Fruit fly (Drosophila melanogaster): Measurements from ENCODE around the gene CG42758.

CG42758 gene

DNA sequence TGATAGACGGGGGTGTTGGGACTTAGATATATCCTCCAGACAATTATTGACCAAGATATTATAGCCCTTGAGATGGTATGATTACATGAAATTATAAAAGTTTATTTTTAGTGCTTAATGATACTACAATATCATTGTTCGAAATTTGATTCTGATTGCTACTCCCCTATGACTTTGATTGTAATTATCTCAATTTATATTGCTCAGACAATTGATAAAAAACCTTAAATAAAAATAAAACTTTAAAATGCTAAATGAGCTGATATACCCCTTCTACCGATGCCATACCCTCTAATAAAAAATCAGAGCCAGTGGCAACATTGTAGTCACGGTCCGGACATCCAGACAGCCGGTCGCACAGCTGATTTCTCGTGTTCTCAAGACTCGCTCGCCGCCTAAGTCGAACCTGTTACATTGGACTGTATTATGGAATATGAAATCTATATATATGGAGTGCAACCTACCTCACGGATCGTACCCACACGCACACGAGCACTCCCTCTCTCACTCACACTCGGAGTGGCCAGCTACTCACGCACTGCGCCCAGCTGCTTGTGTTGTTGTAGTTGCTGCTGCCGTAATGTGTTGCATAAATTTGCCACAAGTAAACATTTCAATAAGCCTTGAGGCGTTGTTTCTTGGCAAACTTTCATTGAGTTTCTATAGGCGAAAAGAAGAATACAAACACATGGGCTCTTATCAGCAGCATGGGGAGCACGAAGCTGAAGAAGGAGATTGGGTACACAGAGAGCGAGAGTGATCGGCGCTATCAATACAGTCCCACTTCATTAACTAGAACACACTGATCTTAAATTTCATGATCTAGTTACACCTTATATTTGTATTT, 45.9 kb downstream of the CG42758 start (continued):
- TF ChIP-seq CG6854 (GFP tag; optimal IDR thresholded peaks at IDR 0.05) (no peak), CG16779 (tag; optimal IDR thresholded peaks at IDR 0.05) (peak; percentile 43), acj6 (GFP tag; optimal IDR thresholded peaks at IDR 0.05) (peak; percentile 69), CG11762 (GFP tag; optimal IDR thresholded peaks at IDR 0.05; ENCODE audit: insufficient read depth) (no peak), Ets21C (GFP tag; optimal IDR thresholded peaks at IDR 0.05) (no peak), CG15336 (GFP tag; IDR thresholded peaks at IDR 0.05) (peak; percentile 74), CG6808 (GFP tag; optimal IDR thresholded peaks at IDR 0.05) (peak; percentile 73), salr (GFP tag; optimal IDR thresholded peaks at IDR 0.05) (peak; percentile 31 to 79), CG9139 (GFP tag; optimal IDR thresholded peaks at IDR 0.05) (peak; percentile 15), CG11902 (GFP tag; optimal IDR thresholded peaks at IDR 0.05) (peak; percentile 22), svp (GFP tag) (no peak), topi (GFP tag; optimal IDR thresholded peaks at IDR 0.05) (peak; percentile 29), CG10631 (GFP tag; optimal IDR thresholded peaks at IDR 0.05) (peak; percentile 64), Met (GFP tag; optimal IDR thresholded peaks at IDR 0.05) (no peak), achi (GFP tag; optimal IDR thresholded peaks at IDR 0.05) (peak; percentile 46), cyc (GFP tag; optimal IDR thresholded peaks at IDR 0.05) (peak; percentile 36), lz (GFP tag; optimal IDR thresholded peaks at IDR 0.05) (peak; percentile 25), CG8119 (GFP tag; IDR thresholded peaks at IDR 0.05) (peak; percentile 72), CG3032 (tag; optimal IDR thresholded peaks at IDR 0.05) (peak; percentile 79), dac (GFP tag; optimal IDR thresholded peaks at IDR 0.05) (no peak), CG3919 (GFP tag; optimal IDR thresholded peaks at IDR 0.05) (peak; percentile 71)

- TF ChIP-seq Smox (GFP tag; optimal IDR thresholded peaks at IDR 0.05), result peak; percentile 33
- TF ChIP-seq Eip93F (GFP tag; optimal IDR thresholded peaks at IDR 0.05), result no peak
- TF ChIP-seq svp (GFP tag), result peak; percentile 82
- TF ChIP-seq pdm3 (GFP tag; optimal IDR thresholded peaks at IDR 0.05), result no peak
- TF ChIP-seq CG1621 (tag; optimal IDR thresholded peaks at IDR 0.05), result peak; percentile 28
- TF ChIP-seq Hr39 (GFP tag; optimal IDR thresholded peaks at IDR 0.05), result no peak
- no peak for TF ChIP-seq CG11902 (GFP tag; optimal IDR thresholded peaks at IDR 0.05)
- peak; percentile 43 for TF ChIP-seq CG34406 (GFP tag; optimal IDR thresholded peaks at IDR 0.05)
- peak in 1 of 2 experiments; percentile 66 for TF ChIP-seq salr (GFP tag; optimal IDR thresholded peaks at IDR 0.05)
- TF ChIP-seq CG6276 (GFP tag; optimal IDR thresholded peaks at IDR 0.05), result peak; percentile 19
- TF ChIP-seq CG4318 (GFP tag; optimal IDR thresholded peaks at IDR 0.05), result peak; percentile 67
- TF ChIP-seq CG6808 (GFP tag; optimal IDR thresholded peaks at IDR 0.05), result peak; percentile 70
- TF ChIP-seq Sox102F (GFP tag; optimal IDR thresholded peaks at IDR 0.05), result peak; percentile 39
- no peak for TF ChIP-seq lz (GFP tag; optimal IDR thresholded peaks at IDR 0.05)
- TF ChIP-seq CG16779 (tag; optimal IDR thresholded peaks at IDR 0.05), result no peak
- no peak for TF ChIP-seq CG7368 (GFP tag; optimal IDR thresholded peaks at IDR 0.05)
- TF ChIP-seq CG8632 (GFP tag; optimal IDR thresholded peaks at IDR 0.05), result peak; percentile 61
- peak; percentile 62 for TF ChIP-seq OdsH (GFP tag; optimal IDR thresholded peaks at IDR 0.05)
- TF ChIP-seq CG8119 (GFP tag; IDR thresholded peaks at IDR 0.05), result peak; percentile 43; the same call in 1 of the 3 replicates
- peak; percentile 43 for TF ChIP-seq esn (GFP tag; optimal IDR thresholded peaks at IDR 0.05)
- no peak for TF ChIP-seq Gug (GFP tag; IDR thresholded peaks at IDR 0.05)
- no peak for TF ChIP-seq dac (GFP tag; optimal IDR thresholded peaks at IDR 0.05)
- peak; percentile 40; the same call in 1 of the 3 replicates for TF ChIP-seq CG6163 (GFP tag; IDR thresholded peaks at IDR 0.05)
- peak; percentile 32 for TF ChIP-seq cyc (GFP tag; optimal IDR thresholded peaks at IDR 0.05)
- TF ChIP-seq vri (GFP tag; optimal IDR thresholded peaks at IDR 0.05), result peak; percentile 83
- peak; percentile 34 for TF ChIP-seq net (GFP tag; optimal IDR thresholded peaks at IDR 0.05)
- TF ChIP-seq CG9139 (GFP tag; optimal IDR thresholded peaks at IDR 0.05), result peak; percentile 22
- peak; percentile 24 for TF ChIP-seq Blimp-1 (GFP tag; optimal IDR thresholded peaks at IDR 0.05)
- peak; percentile 56 for TF ChIP-seq CG3919 (GFP tag; optimal IDR thresholded peaks at IDR 0.05)
- TF ChIP-seq fd59A (GFP tag; optimal IDR thresholded peaks at IDR 0.05), result peak; percentile 60
- no peak for TF ChIP-seq CG6854 (GFP tag; optimal IDR thresholded peaks at IDR 0.05)
- peak; percentile 27 for TF ChIP-seq topi (GFP tag; optimal IDR thresholded peaks at IDR 0.05)
- TF ChIP-seq Lpt (GFP tag; optimal IDR thresholded peaks at IDR 0.05), result no peak
- TF ChIP-seq CG6792 (GFP tag; optimal IDR thresholded peaks at IDR 0.05), result peak; percentile 20
- TF ChIP-seq spab (GFP tag; optimal IDR thresholded peaks at IDR 0.05), result peak; percentile 21
- TF ChIP-seq CG10669 (GFP tag; optimal IDR thresholded peaks at IDR 0.05), result peak; percentile 37
Measured at dm6 chr3L:14613792-14614677, 46.8 kb downstream of the CG42758 start, which contains the start of gene shd. TSS of gene shd (plus strand) at chr3L:14614458.

Measured in whole organism, prepupa.